Fruit fly (Drosophila melanogaster) whole organism: ENCODE measurements around the gene CG11837.

Experiments
- psq ChIP-seq: fragments of >200 bp; optimal IDR thresholded peaks from 2 replicates; lab custom pipeline; 2017
- usp ChIP-seq: fragments of >200 bp; optimal IDR thresholded peaks from 2 replicates; lab custom pipeline; 2017; ENCODE audit warnings: missing biosample characterization, missing genetic modification characterization, mixed read lengths

DNA sequence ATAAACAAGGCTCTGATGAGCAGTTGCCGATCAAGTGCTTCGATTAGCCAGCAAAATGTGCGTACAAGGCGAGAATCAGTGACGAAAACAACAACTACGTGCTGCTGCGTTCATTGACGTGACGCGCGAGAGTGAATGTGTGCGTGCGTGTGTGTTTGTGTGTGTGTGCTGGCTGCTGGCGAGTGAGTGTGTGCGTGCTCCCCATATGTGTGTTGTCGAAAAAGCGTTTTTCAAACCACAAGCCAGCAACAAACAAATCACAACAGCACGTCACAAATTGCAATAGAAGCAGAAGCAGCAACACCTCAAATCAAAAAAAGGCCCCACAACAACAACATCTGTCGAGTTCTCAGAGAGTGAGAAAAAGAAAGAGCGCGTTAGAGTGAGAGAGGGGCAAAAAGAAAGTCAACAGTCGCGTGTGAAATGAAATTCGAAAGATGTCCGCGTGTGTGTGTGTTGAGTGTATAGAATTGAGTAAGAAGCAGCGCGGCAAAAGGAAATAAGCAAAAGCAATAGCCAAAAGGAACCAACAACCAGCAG, 14.7 kb downstream of the CG11837 start:
- TF ChIP-seq usp (no peak), psq (lab: Kevin White, UChicago) (no peak)
